Worm (Caenorhabditis elegans) whole organism, L4/young adult: Measurements from ENCODE around the gene T04B8.5.

Source experiments
- W03F9.2 ChIP-seq: fragments of 150-350 bp; optimal IDR thresholded peaks from 2 replicates; lab custom pipeline; 2014; ENCODE audit warnings: missing biosample characterization, missing genetic modification characterization
- dao-5 ChIP-seq: sonication (generic microtip); optimal IDR thresholded peaks from 2 replicates; lab custom pipeline; 2016; ENCODE audit warnings: missing genotype, missing genetic modification characterization, moderate library complexity, missing compliant biosample characterization
- him-1 ChIP-seq: sonication (generic microtip); optimal IDR thresholded peaks from 2 replicates; lab custom pipeline; 2016; ENCODE audit warnings: missing genotype, missing genetic modification reagents, missing genetic modification characterization, missing compliant biosample characterization

DNA sequence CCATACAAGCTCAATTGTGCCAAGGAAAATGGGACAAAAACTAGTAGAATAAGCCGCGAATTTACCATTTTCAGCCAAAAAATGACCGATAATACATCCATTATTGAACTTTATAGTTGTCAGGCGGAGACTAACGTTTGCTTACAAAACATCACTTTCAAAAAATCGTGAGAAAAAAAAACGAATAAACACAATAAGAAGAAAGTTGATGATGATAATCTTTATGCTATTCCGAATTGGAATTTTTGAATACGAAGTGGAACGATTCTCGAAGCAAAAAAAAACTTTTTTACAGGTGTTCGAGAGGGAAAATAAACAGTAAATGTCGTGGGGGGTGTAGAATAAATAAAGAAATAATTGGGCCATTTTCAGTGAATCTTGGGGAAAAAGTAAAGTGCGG lies 46.7 kb downstream of the T04B8.5 start, which contains the start of gene W08F4.7:
- TF ChIP-seq him-1 (tag; lab: Kevin White, UChicago) (no peak), dao-5 (tag; lab: Kevin White, UChicago) (no peak), W03F9.2 (tag; lab: Kevin White, UChicago) (no peak)
